Fruit fly (Drosophila melanogaster) whole organism, embryonic: Measurements from ENCODE around the gene CG32413.

ENCODE experiments used
- BEAF-32 ChIP-seq: fragments of 200-800 bp; sonication (Bioruptor generic); optimal IDR thresholded peaks from 3 replicates; lab custom pipeline; 2017; ENCODE audit warnings: missing biosample characterization, missing genetic modification characterization, mild to moderate bottlenecking, moderate library complexity, missing genetic modification reagents
- Bgb ChIP-seq: fragments of 200-800 bp; sonication (Bioruptor generic); IDR thresholded peaks from 2 replicates; pipeline ENCODE4 v1.3.6; 2022; ENCODE audit warnings: missing biosample characterization, missing genetic modification characterization; ENCODE audit not compliant: partially characterized antibody
- BtbVII ChIP-seq: fragments of 200-800 bp; sonication (Bioruptor generic); optimal IDR thresholded peaks from 3 replicates; lab custom pipeline; 2017; ENCODE audit warnings: missing biosample characterization, mild to moderate bottlenecking, missing genetic modification characterization
- CG12236 ChIP-seq: fragments of 200-800 bp; sonication (Bioruptor generic); optimal IDR thresholded peaks from 2 replicates; lab custom pipeline; 2016; ENCODE audit warnings: missing biosample characterization, missing genetic modification characterization
- CG12769 ChIP-seq: fragments of 200-800 bp; sonication (Bioruptor generic); optimal IDR thresholded peaks from 2 replicates; lab custom pipeline; 2019; ENCODE audit warnings: missing biosample characterization, mild to moderate bottlenecking, missing genetic modification characterization, moderate library complexity
- CG13424 ChIP-seq: fragments of 200-800 bp; sonication (Bioruptor generic); optimal IDR thresholded peaks from 2 replicates; lab custom pipeline; 2019; ENCODE audit warnings: missing biosample characterization, mild to moderate bottlenecking, missing genetic modification characterization, moderate library complexity
- CG13775 ChIP-seq: fragments of 200-800 bp; sonication (Bioruptor generic); optimal IDR thresholded peaks from 3 replicates; lab custom pipeline; 2017; ENCODE audit warnings: missing biosample characterization, mild to moderate bottlenecking, missing genetic modification characterization
- CG13894 ChIP-seq: fragments of 200-800 bp; sonication (Bioruptor generic); optimal IDR thresholded peaks from 3 replicates; lab custom pipeline; 2018; ENCODE audit warnings: missing biosample characterization, mild to moderate bottlenecking, missing genetic modification characterization, moderate library complexity
- CG17361 ChIP-seq: fragments of 200-800 bp; sonication (Bioruptor generic); IDR thresholded peaks from 3 replicates; pipeline ENCODE4 v1.3.6; 2022; ENCODE audit warnings: missing biosample characterization, missing genetic modification characterization
- CG17568 ChIP-seq: fragments of 200-800 bp; sonication (Bioruptor generic); optimal IDR thresholded peaks from 2 replicates; lab custom pipeline; 2018; ENCODE audit warnings: missing biosample characterization, mild to moderate bottlenecking, missing genetic modification characterization, moderate library complexity
- CG18764 ChIP-seq: fragments of 200-800 bp; sonication (Bioruptor generic); optimal IDR thresholded peaks from 3 replicates; lab custom pipeline; 2016; ENCODE audit warnings: missing biosample characterization, missing genetic modification characterization
- CG2199 ChIP-seq: fragments of 200-800 bp; sonication (Bioruptor generic); IDR thresholded peaks from 3 replicates; pipeline ENCODE4 v1.3.6; 2022; ENCODE audit warnings: missing biosample characterization, missing genetic modification characterization
- CG33557 ChIP-seq: fragments of 200-800 bp; sonication (Bioruptor generic); optimal IDR thresholded peaks from 2 replicates; lab custom pipeline; 2019; ENCODE audit warnings: missing biosample characterization, mild to moderate bottlenecking, missing genetic modification characterization, moderate library complexity
- CG4282 ChIP-seq: fragments of 200-800 bp; sonication (Bioruptor generic); optimal IDR thresholded peaks from 2 replicates; lab custom pipeline; 2016; ENCODE audit warnings: missing biosample characterization, missing genetic modification characterization
- CG4617 ChIP-seq: fragments of 200-800 bp; sonication (Bioruptor generic); optimal IDR thresholded peaks from 3 replicates; lab custom pipeline; 2016; ENCODE audit warnings: missing biosample characterization, missing genetic modification characterization, borderline replicate concordance
- CG4730 ChIP-seq: fragments of 200-800 bp; sonication (Bioruptor generic); IDR thresholded peaks from 2 replicates; pipeline ENCODE4 v1.3.6; 2022; ENCODE audit warnings: missing biosample characterization, missing genetic modification characterization
- CG6683 ChIP-seq: fragments of 200-800 bp; sonication (Bioruptor generic); optimal IDR thresholded peaks from 2 replicates; lab custom pipeline; 2017; ENCODE audit warnings: missing biosample characterization, mild to moderate bottlenecking, missing genetic modification characterization, missing genetic modification reagents
- CG7556 ChIP-seq: fragments of 200-800 bp; sonication (Bioruptor generic); optimal IDR thresholded peaks from 2 replicates; lab custom pipeline; 2017; ENCODE audit warnings: missing biosample characterization, mild to moderate bottlenecking, missing genetic modification characterization
- CG9797 ChIP-seq: fragments of 200-800 bp; sonication (Bioruptor generic); optimal IDR thresholded peaks from 3 replicates; lab custom pipeline; 2018; ENCODE audit warnings: missing biosample characterization, mild to moderate bottlenecking, missing genetic modification characterization
- CoRest ChIP-seq: fragments of 200-800 bp; sonication (Bioruptor generic); optimal IDR thresholded peaks from 3 replicates; lab custom pipeline; 2018; ENCODE audit warnings: missing biosample characterization, mild to moderate bottlenecking, missing genetic modification characterization, moderate library complexity
- Elba2 ChIP-seq: fragments of 200-800 bp; sonication (Bioruptor generic); optimal IDR thresholded peaks from 3 replicates; lab custom pipeline; 2016; ENCODE audit warnings: missing biosample characterization, missing genetic modification characterization
- GATAe ChIP-seq: fragments of 200-800 bp; sonication (Bioruptor generic); conservative IDR thresholded peaks from 2 replicates; pipeline ENCODE4 v1.3.6; 2022; ENCODE audit warnings: missing biosample characterization, missing genetic modification characterization
- Lim3 ChIP-seq: fragments of 200-800 bp; sonication (Bioruptor generic); IDR thresholded peaks from 2 replicates; pipeline ENCODE4 v1.3.6; 2022; ENCODE audit warnings: missing biosample characterization, missing genetic modification characterization
- Mrtf ChIP-seq: fragments of 200-800 bp; sonication (Bioruptor generic); IDR thresholded peaks from 3 replicates; pipeline ENCODE4 v1.3.6; 2022; ENCODE audit warnings: missing biosample characterization, missing genetic modification characterization
- Opbp ChIP-seq: fragments of 200-800 bp; sonication (Bioruptor generic); IDR thresholded peaks from 3 replicates; pipeline ENCODE4 v1.3.6; 2022; ENCODE audit warnings: missing biosample characterization, missing genetic modification characterization; ENCODE audit not compliant: partially characterized antibody
- Pdp1 ChIP-seq, 2 experiments: fragments of 200-800 bp; sonication (Bioruptor generic); optimal IDR thresholded peaks; 3 replicates each; lab custom pipeline; 2016; ENCODE audit warnings: missing biosample characterization in 2 of 2, missing genetic modification characterization in 2 of 2, mild to moderate bottlenecking in 1 of 2, moderate library complexity in 1 of 2
- Poxn ChIP-seq: fragments of 200-800 bp; sonication (Bioruptor generic); IDR thresholded peaks from 2 replicates; pipeline ENCODE4 v1.3.6; 2022; ENCODE audit warnings: missing biosample characterization, missing genetic modification characterization
- ato ChIP-seq: fragments of 200-800 bp; sonication (Bioruptor generic); IDR thresholded peaks from 2 replicates; pipeline ENCODE4 v1.3.6; 2022; ENCODE audit warnings: missing biosample characterization, missing genetic modification characterization; ENCODE audit not compliant: partially characterized antibody
- caup ChIP-seq: fragments of 200-800 bp; sonication (Bioruptor generic); optimal IDR thresholded peaks from 3 replicates; lab custom pipeline; 2017; ENCODE audit warnings: missing biosample characterization, mild to moderate bottlenecking, missing genetic modification characterization, moderate library complexity; ENCODE audit not compliant: severe bottlenecking
- chn ChIP-seq: fragments of 200-800 bp; sonication (Bioruptor generic); optimal IDR thresholded peaks from 2 replicates; lab custom pipeline; 2016; ENCODE audit warnings: missing biosample characterization, missing genetic modification characterization
- ci ChIP-seq: fragments of 200-800 bp; sonication (Bioruptor generic); IDR thresholded peaks from 3 replicates; pipeline ENCODE4 v1.3.6; 2022; ENCODE audit warnings: missing biosample characterization, missing genetic modification characterization
- crol ChIP-seq: fragments of 200-800 bp; sonication (Bioruptor generic); IDR thresholded peaks from 2 replicates; pipeline ENCODE4 v1.3.6; 2022; ENCODE audit warnings: missing biosample characterization, missing genetic modification characterization
- cwo ChIP-seq: fragments of 200-800 bp; sonication (Bioruptor generic); optimal IDR thresholded peaks from 3 replicates; lab custom pipeline; 2017; ENCODE audit warnings: missing biosample characterization, missing genetic modification characterization, mild to moderate bottlenecking, moderate library complexity, missing genetic modification reagents
- dpn ChIP-seq, 2 experiments: fragments of 200-800 bp; sonication (Bioruptor generic); optimal IDR thresholded peaks; 3 replicates each; lab custom pipeline; 2016; ENCODE audit warnings: missing biosample characterization in 2 of 2, missing genetic modification characterization in 2 of 2
- emc ChIP-seq: fragments of 200-800 bp; sonication (Bioruptor generic); optimal IDR thresholded peaks from 2 replicates; lab custom pipeline; 2016; ENCODE audit warnings: missing biosample characterization, missing genetic modification characterization
- fd64A ChIP-seq: fragments of 200-800 bp; sonication (Bioruptor generic); optimal IDR thresholded peaks from 3 replicates; lab custom pipeline; 2018; ENCODE audit warnings: missing biosample characterization, mild to moderate bottlenecking, missing genetic modification characterization
- fu2 ChIP-seq: fragments of 200-800 bp; sonication (Bioruptor generic); optimal IDR thresholded peaks from 2 replicates; lab custom pipeline; 2016; ENCODE audit warnings: missing biosample characterization, missing genetic modification characterization
- gcm2 ChIP-seq: fragments of 200-800 bp; sonication (Bioruptor generic); optimal IDR thresholded peaks from 2 replicates; lab custom pipeline; 2016; ENCODE audit warnings: missing biosample characterization, missing genetic modification characterization
- grn ChIP-seq: fragments of 200-800 bp; sonication (Bioruptor generic); optimal IDR thresholded peaks from 3 replicates; lab custom pipeline; 2017; ENCODE audit warnings: missing biosample characterization, missing genetic modification characterization
- gro ChIP-seq: fragments of 200-800 bp; sonication (Bioruptor generic); optimal IDR thresholded peaks from 2 replicates; lab custom pipeline; 2016; ENCODE audit warnings: missing biosample characterization, missing genetic modification characterization
- pb ChIP-seq: fragments of 200-800 bp; sonication (Bioruptor generic); optimal IDR thresholded peaks from 3 replicates; lab custom pipeline; 2016; ENCODE audit warnings: missing biosample characterization, missing genetic modification characterization
- phol ChIP-seq: fragments of 200-800 bp; sonication (Bioruptor generic); optimal IDR thresholded peaks from 3 replicates; lab custom pipeline; 2018; ENCODE audit warnings: missing biosample characterization, mild to moderate bottlenecking, missing genetic modification characterization, moderate library complexity
- sr ChIP-seq: fragments of 200-800 bp; sonication (Bioruptor generic); IDR thresholded peaks from 3 replicates; pipeline ENCODE4 v1.3.6; 2022; ENCODE audit warnings: missing biosample characterization, missing genetic modification characterization
- tll ChIP-seq, 2 experiments: fragments of 200-800 bp in 1 of 2; fragments of >200 bp in 1 of 2; sonication (Bioruptor generic) in 1 of 2; optimal IDR thresholded peaks; 2 replicates each; lab custom pipeline; 2017 to 2019; ENCODE audit warnings: missing biosample characterization in 2 of 2, missing genetic modification characterization in 2 of 2, mild to moderate bottlenecking in 1 of 2, moderate library complexity in 1 of 2
- trh ChIP-seq: fragments of 200-800 bp; sonication (Bioruptor generic); optimal IDR thresholded peaks from 2 replicates; lab custom pipeline; 2016; ENCODE audit warnings: missing biosample characterization, missing genetic modification characterization
- unpg ChIP-seq: fragments of 200-800 bp; sonication (Bioruptor generic); optimal IDR thresholded peaks from 3 replicates; lab custom pipeline; 2018; ENCODE audit warnings: missing biosample characterization, mild to moderate bottlenecking, missing genetic modification characterization, moderate library complexity
- yki ChIP-seq: fragments of >200 bp; optimal IDR thresholded peaks from 3 replicates; lab custom pipeline; 2018
- z ChIP-seq: fragments of 200-800 bp; sonication (Bioruptor generic); IDR thresholded peaks from 3 replicates; pipeline ENCODE4 v1.3.6; 2022; ENCODE audit warnings: missing biosample characterization, missing genetic modification characterization

The CG32413 gene

dm6 chr3L:5926015-5926988 lies 22.4 kb upstream of the CG32413 start (continued):
- TF ChIP-seq Opbp (no peak), CG33557 (GFP tag; lab: Kevin White, UChicago) (no peak), CoRest (tag; lab: Kevin White, UChicago) (peak; percentile 67), ato (GFP tag; lab: Robert Waterston, UW) (no peak), Pdp1 (GFP tag; optimal IDR thresholded peaks at IDR 0.05; lab: Kevin White, UChicago) (peak; percentile 19 to 34), Mrtf (no peak), emc (GFP tag; lab: Kevin White, UChicago) (no peak), Poxn (GFP tag; lab: Robert Waterston, UW) (no peak), CG4730 (GFP tag; lab: Robert Waterston, UW) (no peak), CG17568 (GFP tag; lab: Kevin White, UChicago) (peak; percentile 11), GATAe (GFP tag; lab: Robert Waterston, UW) (no peak), CG4617 (GFP tag; lab: Kevin White, UChicago) (no peak), CG17361 (GFP tag; lab: Robert Waterston, UW) (peak; percentile 67), CG13775 (GFP tag; lab: Kevin White, UChicago) (peak; percentile 46), tll (GFP tag; optimal IDR thresholded peaks at IDR 0.05; lab: Kevin White, UChicago) (no peak), CG12236 (peak; percentile 5), gcm2 (GFP tag; lab: Kevin White, UChicago) (no peak), grn (GFP tag; lab: Kevin White, UChicago) (peak; percentile 14), CG7556 (GFP tag; lab: Kevin White, UChicago) (peak; percentile 66), dpn (GFP tag; optimal IDR thresholded peaks at IDR 0.05; lab: Kevin White, UChicago) (peak; percentile 19 to 46), Elba2 (GFP tag; lab: Kevin White, UChicago) (no peak), Bgb (GFP tag; lab: Robert Waterston, UW) (no peak; the same call in 1 of the 2 replicates), phol (peak; percentile 33), trh (GFP tag; lab: Kevin White, UChicago) (no peak), CG13894 (no peak), CG2199 (no peak), caup (GFP tag; lab: Kevin White, UChicago) (no peak), BEAF-32 (GFP tag; lab: Kevin White, UChicago) (no peak), CG9797 (GFP tag; lab: Kevin White, UChicago) (no peak), Lim3 (no peak), chn (peak; percentile 10), CG13424 (tag; lab: Kevin White, UChicago) (peak; percentile 58), CG4282 (GFP tag; lab: Kevin White, UChicago) (no peak), fd64A (GFP tag; lab: Kevin White, UChicago) (peak; percentile 20), CG18764 (GFP tag; lab: Kevin White, UChicago) (no peak), BtbVII (GFP tag; lab: Kevin White, UChicago) (peak; percentile 47), crol (GFP tag; lab: Robert Waterston, UW) (no peak), CG12769 (tag; lab: Kevin White, UChicago) (peak; percentile 35), yki (lab: Kevin White, UChicago) (no peak), cwo (GFP tag; lab: Kevin White, UChicago) (no peak), CG6683 (GFP tag; lab: Kevin White, UChicago) (no peak), z (no peak), gro (GFP tag; lab: Kevin White, UChicago) (no peak), fu2 (GFP tag; lab: Kevin White, UChicago) (peak; percentile 1), ci (GFP tag; lab: Robert Waterston, UW) (peak; percentile 64; the same call in 2 of the 3 replicates), pb (GFP tag; lab: Kevin White, UChicago) (no peak), unpg (GFP tag; lab: Kevin White, UChicago) (peak; percentile 65), sr (GFP tag; lab: Robert Waterston, UW) (peak; percentile 99)
